Fruit fly (Drosophila melanogaster): ENCODE measurements around the gene Lcch3.

DNA sequence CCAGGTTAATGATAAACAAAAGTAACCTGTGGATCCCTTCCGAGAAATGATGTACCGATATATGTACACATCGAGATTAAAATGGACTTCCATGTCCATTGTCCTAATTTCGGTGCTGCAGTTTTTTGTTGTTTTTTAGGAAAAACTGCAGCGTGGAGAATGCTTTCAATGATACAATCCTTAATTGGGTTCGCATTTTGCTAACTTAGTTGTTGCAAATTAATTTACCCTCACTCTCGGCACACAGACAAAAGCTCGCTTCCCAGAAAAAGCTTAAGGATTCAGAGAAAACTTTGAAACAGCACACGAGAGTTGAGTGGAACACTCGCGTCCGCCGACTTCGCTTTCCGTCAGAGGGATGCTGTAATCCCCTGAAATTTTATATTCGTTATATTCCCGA is 14.3 kb upstream of the Lcch3 start, which contains the start of gene Lrp4:
- TF ChIP-seq Ets96B (tag; optimal IDR thresholded peaks at IDR 0.05) (no peak), pdm3 (GFP tag; optimal IDR thresholded peaks at IDR 0.05) (no peak), Eip75B (GFP tag; optimal IDR thresholded peaks at IDR 0.05) (no peak), Hr38 (GFP tag; optimal IDR thresholded peaks at IDR 0.05) (no peak), svp (GFP tag) (no peak), CG16779 (tag; optimal IDR thresholded peaks at IDR 0.05) (no peak), fkh (GFP tag; optimal IDR thresholded peaks at IDR 0.05) (no peak)

Measured in whole organism, prepupa.